Worm (Caenorhabditis elegans): ENCODE data around the gene fbxb-20.

The fbxb-20 gene

ce11 chrII:1650502-1650901 is at the start of gene fbxb-20:
fbxb-20 (minus strand) TSS chrII:1650602.
- TF ChIP-seq daf-12 (tag; optimal IDR thresholded peaks at IDR 0.05): no peak

- TF ChIP-seq nhr-11 (tag; optimal IDR thresholded peaks at IDR 0.05): no peak
- no peak for TF ChIP-seq mdl-1 (tag; optimal IDR thresholded peaks at IDR 0.05)
Measured at ce11 chrII:1695861-1696260, 45.5 kb upstream of the fbxb-20 start, which contains the start of gene F58E1.13. F58E1.13 (minus strand) TSS chrII:1695872.

ce11 chrII:1694530-1694929 is 44.1 kb upstream of the fbxb-20 start, which contains the start of gene fbxc-26:
fbxc-26 (minus strand) TSS chrII:1694630.
- no peak for TF ChIP-seq lin-15B (tag; optimal IDR thresholded peaks at IDR 0.05)
- TF ChIP-seq nhr-23 (tag; optimal IDR thresholded peaks at IDR 0.05): no peak
- no peak for TF ChIP-seq nhr-76 (tag; optimal IDR thresholded peaks at IDR 0.05)
- no peak for TF ChIP-seq pqm-1 (tag; optimal IDR thresholded peaks at IDR 0.05)
- no peak for TF ChIP-seq jun-1 (tag; optimal IDR thresholded peaks at IDR 0.05)
- TF ChIP-seq mdl-1 (tag; optimal IDR thresholded peaks at IDR 0.05): no peak
- TF ChIP-seq nhr-43 (tag; optimal IDR thresholded peaks at IDR 0.05; ENCODE audit: poor library complexity, severe bottlenecking): no peak
- TF ChIP-seq unc-39 (tag; optimal IDR thresholded peaks at IDR 0.05): no peak
- TF ChIP-seq elt-2 (tag; optimal IDR thresholded peaks at IDR 0.05): no peak
- TF ChIP-seq pha-4 (tag; optimal IDR thresholded peaks at IDR 0.05): no peak

- no peak for TF ChIP-seq jun-1 (tag; optimal IDR thresholded peaks at IDR 0.05)
- no peak for TF ChIP-seq nfya-1 (tag; optimal IDR thresholded peaks at IDR 0.05; ENCODE audit: insufficient read depth)
- TF ChIP-seq ceh-9 (tag; optimal IDR thresholded peaks at IDR 0.05): no peak
- TF ChIP-seq elt-1 (tag; optimal IDR thresholded peaks at IDR 0.05): no peak
- no peak for TF ChIP-seq nhr-237 (tag; optimal IDR thresholded peaks at IDR 0.05)
- no peak for TF ChIP-seq ztf-11 (tag; optimal IDR thresholded peaks at IDR 0.05)
- no peak for TF ChIP-seq nhr-23 (tag; optimal IDR thresholded peaks at IDR 0.05)
- no peak for TF ChIP-seq ztf-4 (tag; optimal IDR thresholded peaks at IDR 0.05)
- TF ChIP-seq elt-3 (tag; optimal IDR thresholded peaks at IDR 0.05): no peak
- TF ChIP-seq fkh-10 (GFP tag; optimal IDR thresholded peaks at IDR 0.05): no peak
- TF ChIP-seq nhr-43 (tag; optimal IDR thresholded peaks at IDR 0.05; ENCODE audit: poor library complexity, severe bottlenecking): no peak
- TF ChIP-seq zag-1 (tag; optimal IDR thresholded peaks at IDR 0.05): no peak
- TF ChIP-seq unc-39 (tag; optimal IDR thresholded peaks at IDR 0.05): no peak
- no peak for TF ChIP-seq eor-1 (tag; optimal IDR thresholded peaks at IDR 0.05)
- TF ChIP-seq elt-2 (tag; optimal IDR thresholded peaks at IDR 0.05): no peak
- no peak for TF ChIP-seq fkh-2 (tag; optimal IDR thresholded peaks at IDR 0.05)
- TF ChIP-seq fos-1 (tag; optimal IDR thresholded peaks at IDR 0.05): no peak
- TF ChIP-seq aly-2 (tag; optimal IDR thresholded peaks at IDR 0.05): no peak
Measured at ce11 chrII:1692827-1693226, 42.4 kb upstream of the fbxb-20 start, which contains the start of gene fbxc-21. fbxc-21 (minus strand) TSS chrII:1692927.

- no peak for TF ChIP-seq nhr-43 (tag; optimal IDR thresholded peaks at IDR 0.05; ENCODE audit: poor library complexity, severe bottlenecking)
- no peak for TF ChIP-seq ZK546.5 (tag; optimal IDR thresholded peaks at IDR 0.05)
- no peak for TF ChIP-seq ceh-28 (tag; optimal IDR thresholded peaks at IDR 0.05)
- no peak for TF ChIP-seq elt-1 (tag; optimal IDR thresholded peaks at IDR 0.05)
- no peak for TF ChIP-seq nhr-76 (tag; optimal IDR thresholded peaks at IDR 0.05)
- TF ChIP-seq eor-1 (tag; optimal IDR thresholded peaks at IDR 0.05): no peak
- no peak for TF ChIP-seq fkh-2 (tag; optimal IDR thresholded peaks at IDR 0.05)
- no peak for TF ChIP-seq nhr-25 (tag; optimal IDR thresholded peaks at IDR 0.05)
- TF ChIP-seq ztf-11 (tag; optimal IDR thresholded peaks at IDR 0.05): no peak
- TF ChIP-seq nfya-1 (tag; optimal IDR thresholded peaks at IDR 0.05; ENCODE audit: insufficient read depth): no peak
- no peak for TF ChIP-seq elt-2 (tag; optimal IDR thresholded peaks at IDR 0.05)
Measured at ce11 chrII:1691011-1691410, 40.6 kb upstream of the fbxb-20 start, which contains the start of gene fbxc-22. fbxc-22 (minus strand) TSS chrII:1691111.

ce11 chrII:1688813-1689212 is 38.4 kb upstream of the fbxb-20 start, which contains the start of the genes fbxb-18 and fbxb-19:
fbxb-18 (minus strand) TSS chrII:1688913.
fbxb-19 (minus strand) TSS chrII:1689181.
- TF ChIP-seq hmg-11 (tag; optimal IDR thresholded peaks at IDR 0.05) (no peak), lin-15B (tag; optimal IDR thresholded peaks at IDR 0.05) (no peak), ceh-16 (tag; optimal IDR thresholded peaks at IDR 0.05) (no peak), nhr-76 (tag; optimal IDR thresholded peaks at IDR 0.05) (no peak), elt-2 (tag; optimal IDR thresholded peaks at IDR 0.05) (no peak), skn-1 (tag; optimal IDR thresholded peaks at IDR 0.05) (no peak), jun-1 (tag; optimal IDR thresholded peaks at IDR 0.05) (no peak), nhr-237 (tag; optimal IDR thresholded peaks at IDR 0.05) (no peak), nhr-25 (tag; optimal IDR thresholded peaks at IDR 0.05) (no peak), nhr-23 (tag; optimal IDR thresholded peaks at IDR 0.05) (no peak), ztf-4 (tag; optimal IDR thresholded peaks at IDR 0.05) (no peak), nhr-12 (tag; optimal IDR thresholded peaks at IDR 0.05) (no peak), ceh-9 (tag; optimal IDR thresholded peaks at IDR 0.05) (no peak), nhr-77 (tag; optimal IDR thresholded peaks at IDR 0.05) (no peak), ceh-82 (tag; optimal IDR thresholded peaks at IDR 0.05) (no peak), lsy-12 (tag; optimal IDR thresholded peaks at IDR 0.05) (no peak), snpc-4 (tag; optimal IDR thresholded peaks at IDR 0.05) (no peak), mml-1 (tag; optimal IDR thresholded peaks at IDR 0.05) (no peak)

All from whole organism, L3 larva.